Worm (Caenorhabditis elegans): ENCODE results near the gene ubc-18.
A peak's percentile ranks its signal among the peaks of the same experiment; 100 is the strongest.

The ubc-18 gene

ce11 chrIII:7101814-7102477, 33.6 kb upstream of the ubc-18 start:
- TF ChIP-seq sea-2 (GFP tag; optimal IDR thresholded peaks at IDR 0.05) (no peak), skn-1 (tag; optimal IDR thresholded peaks at IDR 0.05) (no peak), R02D3.7 (tag; optimal IDR thresholded peaks at IDR 0.05) (no peak), daf-12 (tag; optimal IDR thresholded peaks at IDR 0.05) (no peak), jun-1 (tag; optimal IDR thresholded peaks at IDR 0.05) (no peak), ceh-16 (tag; optimal IDR thresholded peaks at IDR 0.05) (no peak), pqm-1 (tag; optimal IDR thresholded peaks at IDR 0.05) (no peak), zag-1 (tag; optimal IDR thresholded peaks at IDR 0.05) (no peak), egl-5 (tag; optimal IDR thresholded peaks at IDR 0.05) (no peak), nhr-77 (tag; optimal IDR thresholded peaks at IDR 0.05) (no peak), nhr-76 (tag; optimal IDR thresholded peaks at IDR 0.05) (no peak)

DNA sequence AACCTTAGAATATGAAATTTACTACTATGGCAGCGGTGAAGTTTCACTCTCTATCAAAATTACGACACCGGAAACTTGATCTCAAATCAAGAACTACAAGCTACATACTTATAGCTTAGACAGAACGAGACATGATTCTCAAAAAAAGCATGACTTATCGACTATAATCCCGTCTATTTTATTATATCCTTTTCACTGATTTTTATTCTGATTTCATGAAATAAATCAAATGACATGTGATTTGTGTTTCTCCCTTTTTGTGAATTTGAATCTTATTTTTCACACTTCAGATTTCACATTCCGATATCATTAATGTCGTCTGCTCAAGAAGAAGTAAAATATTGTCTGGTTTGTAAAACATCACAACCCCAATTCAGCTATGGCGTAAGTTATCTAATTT, 31.6 kb upstream of the ubc-18 start, which contains the start of gene ZK418.11:
Gene ZK418.11 (plus strand): TSS at position 289 of the 400 bp plus-strand sequence.
- TF ChIP-seq nhr-11 (tag; optimal IDR thresholded peaks at IDR 0.05), result peak; percentile 43
- TF ChIP-seq ztf-4 (tag; optimal IDR thresholded peaks at IDR 0.05), result no peak

ce11 chrIII:7096481-7096880, 28.1 kb upstream of the ubc-18 start:
- no peak for TF ChIP-seq fkh-10 (GFP tag; optimal IDR thresholded peaks at IDR 0.05)
- TF ChIP-seq ZK546.5 (tag; optimal IDR thresholded peaks at IDR 0.05), result no peak
- no peak for TF ChIP-seq ceh-82 (tag; optimal IDR thresholded peaks at IDR 0.05)
- TF ChIP-seq ztf-4 (tag; optimal IDR thresholded peaks at IDR 0.05), result no peak
- TF ChIP-seq sea-2 (GFP tag; optimal IDR thresholded peaks at IDR 0.05), result no peak
- no peak for TF ChIP-seq egl-27 (tag; optimal IDR thresholded peaks at IDR 0.05)
- TF ChIP-seq fos-1 (tag; optimal IDR thresholded peaks at IDR 0.05), result no peak
- TF ChIP-seq mml-1 (tag; optimal IDR thresholded peaks at IDR 0.05), result no peak

ce11 chrIII:7095156-7095555, 26.8 kb upstream of the ubc-18 start, which contains the start of gene nhr-9:
Gene nhr-9 (plus strand): TSS chrIII:7095462.
- TF ChIP-seq nhr-11 (tag; optimal IDR thresholded peaks at IDR 0.05) (peak; percentile 13), fkh-2 (tag; optimal IDR thresholded peaks at IDR 0.05) (no peak)

ce11 chrIII:7091042-7091441, 22.7 kb upstream of the ubc-18 start, which contains the start of gene ZK418.2:
Gene ZK418.2 (plus strand): TSS chrIII:7091342.
- TF ChIP-seq ceh-28 (tag; optimal IDR thresholded peaks at IDR 0.05), result no peak

DNA sequence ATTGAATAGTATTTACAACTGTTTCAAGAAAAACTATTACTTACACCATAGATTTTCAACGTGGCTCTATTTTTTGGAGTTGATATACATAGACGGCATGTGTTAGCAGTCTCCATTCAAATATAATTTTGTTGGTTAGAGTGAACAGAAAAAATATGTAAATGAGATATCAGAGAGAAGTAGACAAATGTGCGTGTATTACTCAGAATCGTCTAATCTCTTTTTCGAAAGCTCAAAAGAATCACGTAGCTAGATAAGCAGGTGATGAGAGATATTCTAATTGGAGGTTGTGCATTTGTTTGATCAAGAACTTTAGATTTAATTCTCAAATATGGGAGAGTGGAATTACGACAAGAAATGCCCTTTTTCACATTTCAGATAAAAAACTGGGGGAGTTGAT, 22.2 kb upstream of the ubc-18 start, which contains the start of gene ZK418.10:
Gene ZK418.10 (minus strand): TSS at position 148 of the 400 bp plus-strand sequence.
- TF ChIP-seq tbx-2 (tag; optimal IDR thresholded peaks at IDR 0.05) (no peak), elt-2 (tag; optimal IDR thresholded peaks at IDR 0.05) (no peak), zag-1 (tag; optimal IDR thresholded peaks at IDR 0.05) (no peak), nhr-67 (tag; optimal IDR thresholded peaks at IDR 0.05) (no peak), ztf-11 (tag; optimal IDR thresholded peaks at IDR 0.05) (no peak), lsy-12 (tag; optimal IDR thresholded peaks at IDR 0.05) (no peak)

ce11 chrIII:7087691-7088323, 19.4 kb upstream of the ubc-18 start, which contains the start of gene fubl-2:
Gene fubl-2 (minus strand): TSS chrIII:7087741.
- no peak for TF ChIP-seq ZK546.5 (tag; optimal IDR thresholded peaks at IDR 0.05)
- TF ChIP-seq pha-4 (tag; optimal IDR thresholded peaks at IDR 0.05), result peak; percentile 71
- no peak for TF ChIP-seq unc-39 (tag; optimal IDR thresholded peaks at IDR 0.05)
- TF ChIP-seq ceh-9 (tag; optimal IDR thresholded peaks at IDR 0.05), result no peak
- TF ChIP-seq nhr-237 (tag; optimal IDR thresholded peaks at IDR 0.05), result no peak
- no peak for TF ChIP-seq aly-2 (tag; optimal IDR thresholded peaks at IDR 0.05)
- no peak for TF ChIP-seq nhr-23 (tag; optimal IDR thresholded peaks at IDR 0.05)
- no peak for TF ChIP-seq daf-12 (tag; optimal IDR thresholded peaks at IDR 0.05)
- peak; percentile 73 for TF ChIP-seq ceh-28 (tag; optimal IDR thresholded peaks at IDR 0.05)
- peak; percentile 72 for TF ChIP-seq lin-39 (tag; optimal IDR thresholded peaks at IDR 0.05)
- no peak for TF ChIP-seq ama-1 (optimal IDR thresholded peaks at IDR 0.05)
- no peak for TF ChIP-seq nhr-76 (tag; optimal IDR thresholded peaks at IDR 0.05)
- peak; percentile 24 for TF ChIP-seq pqm-1 (tag; optimal IDR thresholded peaks at IDR 0.05)
- TF ChIP-seq lin-15B (tag; optimal IDR thresholded peaks at IDR 0.05), result peak; percentile 82
- no peak for TF ChIP-seq mml-1 (tag; optimal IDR thresholded peaks at IDR 0.05)
- TF ChIP-seq jun-1 (tag; optimal IDR thresholded peaks at IDR 0.05), result no peak
- peak; percentile 68 for TF ChIP-seq nfya-1 (tag; optimal IDR thresholded peaks at IDR 0.05; ENCODE audit: insufficient read depth)
- no peak for TF ChIP-seq ztf-4 (tag; optimal IDR thresholded peaks at IDR 0.05)
- TF ChIP-seq R02D3.7 (tag; optimal IDR thresholded peaks at IDR 0.05), result peak; percentile 44
- TF ChIP-seq zag-1 (tag; optimal IDR thresholded peaks at IDR 0.05), result no peak
- TF ChIP-seq elt-1 (tag; optimal IDR thresholded peaks at IDR 0.05), result no peak
- TF ChIP-seq nhr-77 (tag; optimal IDR thresholded peaks at IDR 0.05), result no peak
- TF ChIP-seq nhr-25 (tag; optimal IDR thresholded peaks at IDR 0.05), result peak; percentile 41
- TF ChIP-seq skn-1 (tag; optimal IDR thresholded peaks at IDR 0.05), result no peak
- TF ChIP-seq egl-27 (tag; optimal IDR thresholded peaks at IDR 0.05), result no peak
- TF ChIP-seq nhr-43 (tag; optimal IDR thresholded peaks at IDR 0.05; ENCODE audit: poor library complexity, severe bottlenecking), result peak; percentile 83

All from whole organism, L3 larva.